Fruit fly (Drosophila melanogaster) whole organism, embryonic: ENCODE results near the gene CG12990.

Experiments used
- ATbp ChIP-seq: fragments of 200-800 bp; sonication (Bioruptor generic); optimal IDR thresholded peaks from 2 replicates; lab custom pipeline; 2017; ENCODE audit warnings: missing biosample characterization, mild to moderate bottlenecking, missing genetic modification characterization, missing genetic modification reagents
- Asciz ChIP-seq: fragments of 200-800 bp; sonication (Bioruptor generic); optimal IDR thresholded peaks from 2 replicates; lab custom pipeline; 2017; ENCODE audit warnings: missing biosample characterization, mild to moderate bottlenecking, missing genetic modification characterization, missing genetic modification reagents
- Awh ChIP-seq: fragments of 200-800 bp; sonication (Bioruptor generic); IDR thresholded peaks from 2 replicates; pipeline ENCODE4, ENCODE4 v1.3.6; 2022; ENCODE audit warnings: missing biosample characterization, missing genetic modification characterization
- Blimp-1 ChIP-seq: fragments of 200-800 bp; sonication (Bioruptor generic); optimal IDR thresholded peaks from 3 replicates; lab custom pipeline; 2018; ENCODE audit warnings: missing biosample characterization, missing genetic modification characterization, mild to moderate bottlenecking, moderate library complexity, missing genetic modification reagents
- CG10267 ChIP-seq: fragments of 200-800 bp; sonication (Bioruptor generic); optimal IDR thresholded peaks from 2 replicates; lab custom pipeline; 2018; ENCODE audit warnings: missing biosample characterization, mild to moderate bottlenecking, missing genetic modification characterization, moderate library complexity
- CG10543 ChIP-seq: fragments of 200-800 bp; sonication (Bioruptor generic); optimal IDR thresholded peaks from 3 replicates; lab custom pipeline; 2017; ENCODE audit warnings: missing biosample characterization, mild to moderate bottlenecking, missing genetic modification characterization, moderate library complexity
- CG11504 ChIP-seq: fragments of 200-800 bp; sonication (Bioruptor generic); optimal IDR thresholded peaks from 3 replicates; lab custom pipeline; 2019; ENCODE audit warnings: missing biosample characterization, mild to moderate bottlenecking, missing genetic modification characterization, moderate library complexity
- CG12391 ChIP-seq: fragments of 200-800 bp; sonication (Bioruptor generic); optimal IDR thresholded peaks from 3 replicates; lab custom pipeline; 2018; ENCODE audit warnings: missing biosample characterization, mild to moderate bottlenecking, missing genetic modification characterization, moderate library complexity
- CG1832 ChIP-seq: fragments of 200-800 bp; sonication (Bioruptor generic); optimal IDR thresholded peaks from 2 replicates; lab custom pipeline; 2017; ENCODE audit warnings: missing biosample characterization, mild to moderate bottlenecking, missing genetic modification characterization, inconsistent platforms
- CG2678 ChIP-seq: fragments of 200-800 bp; sonication (Bioruptor generic); optimal IDR thresholded peaks from 3 replicates; lab custom pipeline; 2019; ENCODE audit warnings: missing biosample characterization, mild to moderate bottlenecking, missing genetic modification characterization, moderate library complexity
- CG2712 ChIP-seq: fragments of 200-800 bp; optimal IDR thresholded peaks from 3 replicates; lab custom pipeline; 2019; ENCODE audit warnings: missing biosample characterization, mild to moderate bottlenecking, missing genetic modification characterization, moderate library complexity
- CG32767 ChIP-seq: fragments of 200-800 bp; sonication (Bioruptor generic); IDR thresholded peaks from 2 replicates; pipeline ENCODE4 v1.3.6; 2022; ENCODE audit warnings: missing biosample characterization, missing genetic modification characterization
- CG42726 ChIP-seq: fragments of 200-800 bp; sonication (Bioruptor generic); IDR thresholded peaks from 2 replicates; pipeline ENCODE4 v1.3.6; 2022; ENCODE audit warnings: missing biosample characterization, missing genetic modification characterization; ENCODE audit not compliant: partially characterized antibody
- CG4360 ChIP-seq: fragments of 200-800 bp; sonication (Bioruptor generic); IDR thresholded peaks from 2 replicates; pipeline ENCODE4 v1.3.6; 2022; ENCODE audit warnings: missing biosample characterization, missing genetic modification characterization
- CG5953 ChIP-seq: fragments of 200-800 bp; sonication (Bioruptor generic); IDR thresholded peaks from 2 replicates; pipeline ENCODE4 v1.3.6; 2022; ENCODE audit warnings: missing biosample characterization, missing genetic modification characterization
- CG6689 ChIP-seq: fragments of 200-800 bp; sonication (Bioruptor generic); IDR thresholded peaks from 2 replicates; pipeline ENCODE4 v1.3.6; 2022; ENCODE audit warnings: missing biosample characterization, missing genetic modification characterization
- CG6791 ChIP-seq: fragments of 200-800 bp; sonication (Bioruptor generic); IDR thresholded peaks from 3 replicates; pipeline ENCODE4 v1.3.6; 2022; ENCODE audit warnings: missing biosample characterization, missing genetic modification characterization; ENCODE audit not compliant: partially characterized antibody
- CG7357 ChIP-seq: fragments of 200-800 bp; sonication (Bioruptor generic); IDR thresholded peaks from 3 replicates; pipeline ENCODE4 v1.3.6; 2022; ENCODE audit warnings: missing biosample characterization, missing genetic modification characterization
- CG9932 ChIP-seq: fragments of 200-800 bp; sonication (Bioruptor generic); IDR thresholded peaks from 2 replicates; pipeline ENCODE4 v1.3.6; 2022; ENCODE audit warnings: missing biosample characterization, missing genetic modification characterization
- Camta ChIP-seq: fragments of 200-800 bp; sonication (Bioruptor generic); optimal IDR thresholded peaks from 2 replicates; lab custom pipeline; 2016; ENCODE audit warnings: missing biosample characterization, missing genetic modification characterization
- Ets65A ChIP-seq: fragments of 200-800 bp; sonication (Bioruptor generic); peaks from one replicate; lab custom pipeline; 2016; ENCODE audit warnings: missing biosample characterization, missing genetic modification characterization
- HmgD ChIP-seq: fragments of 200-800 bp; sonication (Bioruptor generic); optimal IDR thresholded peaks from 3 replicates; lab custom pipeline; 2016; ENCODE audit warnings: missing biosample characterization, missing genetic modification characterization
- Mes4 ChIP-seq: fragments of 200-800 bp; sonication (Bioruptor generic); optimal IDR thresholded peaks from 2 replicates; lab custom pipeline; 2016; ENCODE audit warnings: missing biosample characterization, missing genetic modification characterization
- Sox100B ChIP-seq: fragments of 200-800 bp; sonication (Bioruptor generic); optimal IDR thresholded peaks from 3 replicates; lab custom pipeline; 2018; ENCODE audit warnings: missing biosample characterization, mild to moderate bottlenecking, missing genetic modification characterization
- Sox102F ChIP-seq: fragments of 200-800 bp; sonication (Bioruptor generic); optimal IDR thresholded peaks from 2 replicates; lab custom pipeline; 2018; ENCODE audit warnings: missing biosample characterization, mild to moderate bottlenecking, missing genetic modification characterization, moderate library complexity
- Ssrp ChIP-seq: fragments of 200-800 bp; sonication (Bioruptor generic); optimal IDR thresholded peaks from 2 replicates; lab custom pipeline; 2018; ENCODE audit warnings: missing biosample characterization, mild to moderate bottlenecking, missing genetic modification characterization, moderate library complexity
- Usf ChIP-seq: fragments of 200-800 bp; sonication (Bioruptor generic); optimal IDR thresholded peaks from 2 replicates; lab custom pipeline; 2017; ENCODE audit warnings: missing genotype, missing biosample characterization, missing genetic modification characterization
- ac ChIP-seq: fragments of 200-800 bp; sonication (Bioruptor generic); optimal IDR thresholded peaks from 3 replicates; lab custom pipeline; 2017; ENCODE audit warnings: missing biosample characterization, mild to moderate bottlenecking, missing genetic modification characterization
- bab2 ChIP-seq: fragments of 200-800 bp; sonication (Bioruptor generic); optimal IDR thresholded peaks from 2 replicates; lab custom pipeline; 2016; ENCODE audit warnings: missing biosample characterization, missing genetic modification characterization
- crp ChIP-seq, 2 experiments: fragments of 200-800 bp; sonication (Bioruptor generic); optimal IDR thresholded peaks; 2 replicates in 1 of 2; 3 replicates in 1 of 2; lab custom pipeline; 2017; ENCODE audit warnings: missing biosample characterization in 2 of 2, missing genetic modification characterization in 2 of 2, mild to moderate bottlenecking in 1 of 2, moderate library complexity in 1 of 2
- ewg ChIP-seq: fragments of 200-800 bp; sonication (Bioruptor generic); optimal IDR thresholded peaks from 3 replicates; lab custom pipeline; 2017; ENCODE audit warnings: mild to moderate bottlenecking, missing biosample characterization, missing genetic modification reagents, missing genetic modification characterization
- fd96Cb ChIP-seq: fragments of 200-800 bp; sonication (Bioruptor generic); optimal IDR thresholded peaks from 2 replicates; lab custom pipeline; 2018; ENCODE audit warnings: missing biosample characterization, mild to moderate bottlenecking, missing genetic modification characterization, moderate library complexity
- ham ChIP-seq: fragments of 200-800 bp; sonication (Bioruptor generic); IDR thresholded peaks from 2 replicates; pipeline ENCODE4 v1.3.6; 2022; ENCODE audit warnings: missing biosample characterization, missing genetic modification characterization
- ind ChIP-seq: fragments of 200-800 bp; sonication (Bioruptor generic); optimal IDR thresholded peaks from 3 replicates; lab custom pipeline; 2016; ENCODE audit warnings: missing biosample characterization, missing genetic modification characterization
- kni ChIP-seq: fragments of 200-800 bp; sonication (Bioruptor generic); optimal IDR thresholded peaks from 3 replicates; lab custom pipeline; 2017; ENCODE audit warnings: mild to moderate bottlenecking, missing biosample characterization, missing genetic modification reagents, missing genetic modification characterization
- lab ChIP-seq: fragments of 200-800 bp; sonication (Bioruptor generic); optimal IDR thresholded peaks from 3 replicates; lab custom pipeline; 2017; ENCODE audit warnings: missing biosample characterization, missing genetic modification characterization, mild to moderate bottlenecking, moderate library complexity, missing genetic modification reagents
- oc ChIP-seq: fragments of 200-800 bp; sonication (Bioruptor generic); optimal IDR thresholded peaks from 2 replicates; lab custom pipeline; 2018; ENCODE audit warnings: missing biosample characterization, mild to moderate bottlenecking, missing genetic modification characterization, moderate library complexity
- pb ChIP-seq: fragments of 200-800 bp; sonication (Bioruptor generic); optimal IDR thresholded peaks from 3 replicates; lab custom pipeline; 2016; ENCODE audit warnings: missing biosample characterization, missing genetic modification characterization
- phol ChIP-seq: fragments of 200-800 bp; sonication (Bioruptor generic); optimal IDR thresholded peaks from 3 replicates; lab custom pipeline; 2018; ENCODE audit warnings: missing biosample characterization, mild to moderate bottlenecking, missing genetic modification characterization, moderate library complexity
- pita ChIP-seq: fragments of 200-800 bp; sonication (Bioruptor generic); optimal IDR thresholded peaks from 2 replicates; lab custom pipeline; 2017; ENCODE audit warnings: missing biosample characterization, mild to moderate bottlenecking, missing genetic modification characterization
- pzg ChIP-seq: fragments of 200-800 bp; sonication (Bioruptor generic); optimal IDR thresholded peaks from 3 replicates; lab custom pipeline; 2018; ENCODE audit warnings: missing biosample characterization, mild to moderate bottlenecking, missing genetic modification characterization, moderate library complexity
- row ChIP-seq: fragments of 200-800 bp; sonication (Bioruptor generic); IDR thresholded peaks from 3 replicates; pipeline ENCODE4 v1.3.6; 2022; ENCODE audit warnings: missing biosample characterization, missing genetic modification characterization
- salm ChIP-seq: fragments of 200-800 bp; sonication (Bioruptor generic); optimal IDR thresholded peaks from 2 replicates; lab custom pipeline; 2018; ENCODE audit warnings: missing biosample characterization, mild to moderate bottlenecking, missing genetic modification characterization
- tin ChIP-seq: fragments of 200-800 bp; sonication (Bioruptor generic); optimal IDR thresholded peaks from 3 replicates; lab custom pipeline; 2016; ENCODE audit warnings: missing biosample characterization, missing genetic modification characterization
- wor ChIP-seq: fragments of 200-800 bp; sonication (Bioruptor generic); IDR thresholded peaks from 2 replicates; pipeline ENCODE4 v1.3.6; 2022; ENCODE audit warnings: missing biosample characterization, missing genetic modification characterization
- zen ChIP-seq: fragments of 200-800 bp; sonication (Bioruptor generic); optimal IDR thresholded peaks from 3 replicates; lab custom pipeline; 2018; ENCODE audit warnings: missing biosample characterization, mild to moderate bottlenecking, missing genetic modification characterization, moderate library complexity

CG12990 gene

DNA sequence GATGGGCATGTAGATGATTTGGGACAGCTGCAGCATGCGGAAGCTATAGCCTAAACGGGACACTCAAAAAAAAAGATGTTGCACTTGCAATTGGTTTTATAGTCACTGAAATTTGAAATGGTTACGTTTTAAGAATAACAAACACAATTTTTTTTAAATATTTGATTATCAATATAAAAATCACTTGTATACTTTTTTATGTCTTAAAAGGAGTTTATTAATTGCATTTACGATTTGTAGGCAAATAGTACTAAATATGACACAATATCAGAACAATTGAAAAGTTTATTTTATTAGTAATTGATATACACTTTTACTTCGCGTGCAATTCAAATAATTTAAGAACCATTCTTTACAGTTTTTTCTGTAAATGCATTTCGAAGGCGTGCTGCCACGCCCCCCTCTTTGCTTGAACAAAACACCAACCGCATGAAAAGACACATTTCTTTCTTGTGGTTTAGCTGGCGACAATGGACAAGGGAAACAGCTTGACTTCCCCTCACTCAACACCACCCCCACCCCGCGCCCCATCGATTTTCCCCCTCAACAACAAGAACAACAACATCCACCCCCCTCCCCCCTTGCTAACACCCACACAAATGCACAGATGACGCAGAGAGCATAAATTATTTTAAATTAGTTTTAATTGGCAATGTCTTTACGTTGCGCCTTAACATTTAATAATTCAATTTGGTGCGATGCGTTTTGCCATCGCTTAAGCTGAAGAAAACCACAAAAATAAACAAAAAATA is 45.3 kb upstream of the CG12990 start (continued):
- TF ChIP-seq CG12391 (tag; lab: Kevin White, UChicago) (peak; percentile 3), fd96Cb (peak; percentile 43), CG5953 (GFP tag; lab: Robert Waterston, UW) (no peak), tin (GFP tag; lab: Kevin White, UChicago) (no peak), zen (tag; lab: Kevin White, UChicago) (no peak), Blimp-1 (GFP tag; lab: Kevin White, UChicago) (peak; percentile 56), CG11504 (tag; lab: Kevin White, UChicago) (peak; percentile 51), Sox100B (GFP tag; lab: Kevin White, UChicago) (peak; percentile 59), ind (GFP tag; lab: Kevin White, UChicago) (no peak), pita (GFP tag; lab: Kevin White, UChicago) (no peak), Ssrp (tag; lab: Kevin White, UChicago) (peak; percentile 8), CG2712 (tag; lab: Kevin White, UChicago) (peak; percentile 26), ac (GFP tag; lab: Kevin White, UChicago) (no peak), CG2678 (tag; lab: Kevin White, UChicago) (peak; percentile 40), Asciz (peak; percentile 14)
- TF ChIP-seq, all 482 proteins: peak for 34

DNA sequence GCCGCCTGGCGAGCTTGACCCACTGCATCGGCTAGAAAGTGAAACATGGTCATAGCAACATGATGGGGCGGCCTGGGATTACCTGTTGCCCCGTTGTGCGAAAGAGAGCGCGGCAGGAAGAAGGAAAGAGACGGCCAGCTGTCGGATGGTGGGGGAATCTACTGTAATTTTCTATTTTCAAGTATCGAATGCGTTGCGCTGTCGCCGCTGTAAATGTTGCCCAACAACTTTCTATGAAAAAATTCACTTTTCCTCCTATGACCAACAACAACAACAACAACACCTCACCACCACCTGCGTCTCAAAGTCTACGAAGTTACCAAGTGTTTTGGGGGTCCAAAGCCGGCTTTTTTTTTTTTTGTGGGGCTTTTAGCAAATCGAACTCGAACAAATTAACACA is 43.3 kb upstream of the CG12990 start:
- 0 out of 3 replicates have a peak, but pooled peaks have one; percentile 11 for TF ChIP-seq CG6791 (GFP tag; lab: Robert Waterston, UW)
- peak; percentile 18 for TF ChIP-seq oc (tag; lab: Kevin White, UChicago)
- peak; percentile 42 for TF ChIP-seq Ets65A
- no peak for TF ChIP-seq ham (GFP tag; lab: Robert Waterston, UW)
- no peak for TF ChIP-seq CG6689
- TF ChIP-seq Awh, result 0 out of 2 replicates have a peak, but pooled peaks have one; percentile 20
- no peak for TF ChIP-seq pzg
- TF ChIP-seq Mes4 (GFP tag; lab: Kevin White, UChicago), result no peak
- peak; percentile 96 for TF ChIP-seq Blimp-1 (GFP tag; lab: Kevin White, UChicago)
- no peak for TF ChIP-seq pb (GFP tag; lab: Kevin White, UChicago)
- TF ChIP-seq CG9932 (GFP tag; lab: Robert Waterston, UW), result no peak
- no peak for TF ChIP-seq CG10543 (GFP tag; lab: Kevin White, UChicago)
- TF ChIP-seq CG1832 (GFP tag; lab: Kevin White, UChicago), result peak; percentile 32
- peak; percentile 63 for TF ChIP-seq CG4360 (GFP tag; lab: Robert Waterston, UW)
- no peak for TF ChIP-seq CG32767 (GFP tag; lab: Robert Waterston, UW)
- TF ChIP-seq CG42726, result no peak
- TF ChIP-seq kni (GFP tag; lab: Kevin White, UChicago), result peak; percentile 35
- no peak for TF ChIP-seq ind (GFP tag; lab: Kevin White, UChicago)
- TF ChIP-seq HmgD (GFP tag; lab: Kevin White, UChicago), result no peak
- TF ChIP-seq, all 482 proteins: peak for 8

DNA sequence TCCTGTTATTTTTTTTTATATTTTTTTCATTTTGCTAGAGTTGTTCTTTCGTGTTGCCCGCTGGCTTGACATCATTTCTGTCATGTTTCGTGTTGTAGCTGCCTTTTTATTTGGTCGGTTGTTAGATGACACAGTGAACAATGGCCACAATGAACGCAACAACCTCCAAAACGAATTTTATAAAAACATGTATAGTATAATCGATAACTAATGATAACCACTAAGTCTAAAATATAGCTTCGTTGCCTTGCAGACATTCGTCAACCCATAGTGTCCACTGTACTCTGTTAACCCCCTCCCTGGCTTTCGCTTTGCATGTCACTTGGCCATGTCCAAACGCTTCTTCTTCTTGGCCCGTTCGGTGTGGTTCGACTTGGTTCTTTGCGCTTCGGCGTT is 42.0 kb upstream of the CG12990 start:
- peak; percentile 43 for TF ChIP-seq Usf
- peak; percentile 39 for TF ChIP-seq Camta (GFP tag; lab: Kevin White, UChicago)
- peak; percentile 55 for TF ChIP-seq CG10267 (tag; lab: Kevin White, UChicago)
- TF ChIP-seq CG2678 (tag; lab: Kevin White, UChicago), result peak; percentile 71
- TF ChIP-seq lab, result peak; percentile 72
- TF ChIP-seq ewg, result peak; percentile 34
- TF ChIP-seq crp (GFP tag; optimal IDR thresholded peaks at IDR 0.05; lab: Kevin White, UChicago), result no peak
- TF ChIP-seq ATbp (GFP tag; lab: Kevin White, UChicago), result peak; percentile 52
- TF ChIP-seq bab2, result peak; percentile 71
- peak; percentile 72 for TF ChIP-seq Sox102F (GFP tag; lab: Kevin White, UChicago)
- peak; percentile 78 for TF ChIP-seq CG7357
- peak; percentile 50 for TF ChIP-seq phol (tag; lab: Kevin White, UChicago)
- peak; percentile 83 for TF ChIP-seq row (GFP tag; lab: Robert Waterston, UW)
- TF ChIP-seq Sox100B (GFP tag; lab: Kevin White, UChicago), result peak; percentile 28
- peak; percentile 15 for TF ChIP-seq salm
- peak; percentile 65 for TF ChIP-seq wor (GFP tag; lab: Robert Waterston, UW)
